Fruit fly (Drosophila melanogaster) S2 (cell line): ENCODE results near the gene CG17377.

Experiments
- CG8478 ChIP-seq: fragments of >200 bp; optimal IDR thresholded peaks from 2 replicates; lab custom pipeline; 2018
- CTCF ChIP-seq, 2 experiments: fragments of >200 bp; optimal IDR thresholded peaks; 2 replicates each; lab custom pipeline; 2018

CG17377 gene

DNA sequence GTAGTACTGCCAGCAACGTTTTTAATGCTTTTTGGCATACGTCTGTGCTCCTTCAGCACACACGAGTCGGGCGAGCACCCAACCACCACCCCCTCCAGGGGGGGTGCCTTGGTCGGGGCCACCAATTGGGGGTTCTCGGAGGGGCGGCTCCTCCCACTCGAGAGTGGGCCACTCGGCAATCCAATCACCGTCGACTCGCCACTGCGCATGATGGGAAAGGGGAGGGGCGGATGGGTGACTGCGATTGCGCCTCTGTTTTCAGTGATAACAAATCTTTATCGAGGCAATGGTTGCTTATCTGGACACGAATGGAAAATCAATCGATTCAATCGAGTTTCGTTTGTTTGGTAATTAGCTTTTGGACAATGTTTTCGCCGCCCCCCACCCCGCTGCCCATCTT lies 14.9 kb upstream of the CG17377 start:
- TF ChIP-seq CTCF (optimal IDR thresholded peaks at IDR 0.05; lab: Kevin White, UChicago) (no peak), CG8478 (no peak)

DNA sequence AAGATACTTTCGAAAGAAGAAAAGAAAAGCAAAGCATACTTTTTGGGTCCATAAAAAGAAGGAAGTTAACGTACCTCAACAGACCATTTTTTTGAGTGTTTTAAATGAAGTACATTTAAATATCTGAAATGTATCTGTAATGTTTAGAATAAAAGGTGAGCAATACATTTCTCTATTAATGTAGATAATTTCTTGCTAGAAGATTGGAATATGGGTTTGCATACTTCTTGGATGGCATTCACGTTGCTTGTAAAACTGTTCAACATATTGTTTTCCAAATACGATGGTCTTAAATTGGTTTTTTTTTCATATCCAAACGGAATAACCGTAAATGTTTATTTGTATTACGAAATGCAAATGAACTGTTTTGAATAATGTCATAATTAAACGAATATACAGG lies 3.1 kb upstream of the CG17377 start, which contains the start of gene CG17375:
Gene CG17375 (minus strand): TSS at position 10 of the 400 bp plus-strand sequence.
- TF ChIP-seq CTCF (optimal IDR thresholded peaks at IDR 0.05; lab: Kevin White, UChicago) (no peak), CG8478 (no peak)

DNA sequence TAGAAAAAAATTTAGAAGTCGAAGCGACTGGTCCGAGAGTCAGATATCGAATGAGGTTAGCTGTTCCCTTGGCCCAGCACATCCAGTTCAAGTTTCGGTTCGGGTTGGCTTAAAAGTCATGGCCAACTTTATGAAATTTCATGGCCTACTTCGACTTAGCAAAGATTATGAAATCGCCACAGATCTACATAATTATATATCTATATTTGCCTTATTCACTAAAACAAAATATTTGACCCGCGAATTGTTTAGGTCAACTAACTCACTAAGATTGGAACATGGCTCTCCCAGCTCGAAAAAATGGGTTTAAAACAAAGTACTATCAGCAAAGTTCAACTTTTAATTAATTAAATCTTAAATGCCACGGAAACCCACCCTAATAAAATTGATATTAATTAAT lies 1.8 kb downstream of the CG17377 start, which contains the start of gene CG17376:
Gene CG17376 (minus strand): TSS at position 101 of the 400 bp plus-strand sequence.
- no peak for TF ChIP-seq CG8478
- TF ChIP-seq CTCF (optimal IDR thresholded peaks at IDR 0.05; lab: Kevin White, UChicago), result no peak

DNA sequence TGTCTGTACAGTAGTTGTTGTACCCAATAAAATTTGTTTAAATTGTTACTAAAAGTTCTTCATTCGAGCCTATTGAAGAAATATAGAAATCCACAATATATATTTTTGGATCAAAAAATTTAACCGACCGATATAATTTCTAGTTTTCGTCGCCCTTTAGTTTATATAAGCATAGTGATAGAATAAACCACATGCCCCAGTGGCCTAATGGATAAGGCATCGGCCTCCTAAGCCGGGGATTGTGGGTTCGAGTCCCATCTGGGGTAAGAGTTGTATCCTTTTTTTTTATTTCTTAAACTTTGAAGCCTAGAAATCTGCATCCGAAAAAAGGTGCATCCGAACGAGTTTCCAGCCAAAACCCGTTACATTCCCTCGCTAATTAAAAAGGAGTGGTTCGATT lies 3.1 kb downstream of the CG17377 start:
- TF ChIP-seq CG8478, result no peak
- TF ChIP-seq CTCF (optimal IDR thresholded peaks at IDR 0.05; lab: Kevin White, UChicago), result no peak

DNA sequence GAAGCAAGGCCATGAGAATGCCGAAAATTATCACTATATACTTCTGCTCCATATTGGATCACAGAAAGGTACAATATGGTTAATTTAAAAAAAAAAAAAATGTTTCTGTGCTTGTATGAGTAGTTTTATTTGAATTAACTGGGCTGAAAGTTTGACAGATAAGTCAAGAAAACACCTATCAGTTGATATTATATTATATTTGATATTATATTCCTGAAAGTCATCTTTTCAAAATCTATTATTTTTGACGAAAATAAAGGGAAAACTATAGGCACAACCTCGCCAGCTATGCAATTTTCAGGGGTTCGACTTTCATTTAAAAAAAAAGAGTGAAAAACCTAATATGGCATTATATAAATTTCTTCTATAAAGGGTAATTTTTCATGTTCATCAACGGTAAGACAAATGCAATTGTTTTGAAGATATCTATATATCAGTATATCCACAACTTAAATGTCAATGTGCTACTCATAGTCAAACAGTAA lies 3.8 kb downstream of the CG17377 start, which contains the start of the genes nrv2 and CG43610:
Gene nrv2 (minus strand): TSS at position 101 of the 485 bp plus-strand sequence.
Gene CG43610 (plus strand): TSS at position 435 of the 485 bp plus-strand sequence.
- no peak for TF ChIP-seq CTCF (optimal IDR thresholded peaks at IDR 0.05; lab: Kevin White, UChicago)
- TF ChIP-seq CG8478, result no peak

DNA sequence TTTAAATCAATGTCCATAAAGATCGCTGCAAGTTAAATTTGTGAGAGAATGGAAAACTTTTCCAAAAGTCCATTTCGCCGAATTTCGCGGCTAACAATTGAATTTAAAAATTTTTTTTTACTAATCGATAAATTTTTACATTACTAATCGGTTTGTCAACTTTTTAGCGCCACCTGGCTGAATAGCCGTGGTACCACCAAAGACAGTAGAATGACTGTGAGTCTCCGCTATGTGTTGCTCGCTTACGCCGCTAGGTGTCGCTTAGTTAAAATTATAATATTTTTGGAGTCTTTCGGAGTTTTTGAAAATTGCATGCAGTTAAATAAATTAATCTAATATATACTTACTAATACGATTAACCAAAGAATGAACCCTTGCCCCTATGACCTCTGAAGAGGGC lies 5.2 kb downstream of the CG17377 start:
- TF ChIP-seq CTCF (optimal IDR thresholded peaks at IDR 0.05; lab: Kevin White, UChicago) (peak; percentile 80 to 98), CG8478 (no peak)

DNA sequence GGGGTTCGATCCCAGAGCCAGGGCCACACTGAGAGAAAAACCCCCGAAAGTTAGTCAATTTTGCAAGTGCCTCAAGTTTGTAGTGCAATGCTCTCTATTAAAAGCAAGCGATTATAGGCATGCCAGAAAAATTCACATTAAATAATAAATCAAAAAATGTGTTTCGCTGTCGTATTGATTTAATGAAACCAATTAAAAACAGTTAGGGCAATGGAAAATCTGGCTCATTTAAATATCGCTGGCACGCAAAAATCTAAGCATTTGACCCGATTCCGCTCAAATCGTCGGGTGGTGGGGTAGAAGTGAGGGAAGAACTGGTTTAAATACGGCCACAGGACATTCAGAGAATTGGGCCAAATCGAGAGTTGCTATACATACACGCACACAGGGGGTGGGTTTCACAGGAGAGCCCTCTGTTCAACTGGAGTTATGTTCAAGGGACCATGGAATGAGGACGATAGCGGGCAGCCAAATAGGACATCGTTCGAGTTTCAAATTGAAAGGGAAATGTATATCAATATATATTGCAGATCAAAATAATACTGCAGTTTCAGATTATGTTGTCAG lies 7.6 kb downstream of the CG17377 start:
- TF ChIP-seq CG8478 (no peak), CTCF (optimal IDR thresholded peaks at IDR 0.05; lab: Kevin White, UChicago) (no peak)

DNA sequence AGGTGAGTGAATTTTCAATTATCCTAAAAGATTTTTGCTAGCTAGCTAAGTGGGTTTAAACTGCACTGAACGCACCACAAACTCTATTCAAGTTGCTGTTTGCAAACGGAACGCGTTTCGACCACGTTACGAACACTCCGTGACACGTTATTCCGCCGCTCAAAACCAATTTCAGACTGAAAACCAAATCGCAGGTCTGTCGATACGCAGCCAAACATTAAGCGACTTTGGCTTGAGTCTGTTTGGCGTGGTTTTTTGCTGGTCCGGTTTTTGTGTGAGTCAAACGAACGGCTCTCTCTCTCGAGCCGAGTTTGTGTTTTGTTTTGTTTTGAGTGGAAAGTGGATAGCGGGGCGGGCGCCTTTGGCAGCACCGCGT lies 8.2 kb downstream of the CG17377 start:
- TF ChIP-seq CTCF (optimal IDR thresholded peaks at IDR 0.05; lab: Kevin White, UChicago), result no peak
- TF ChIP-seq CG8478, result no peak

DNA sequence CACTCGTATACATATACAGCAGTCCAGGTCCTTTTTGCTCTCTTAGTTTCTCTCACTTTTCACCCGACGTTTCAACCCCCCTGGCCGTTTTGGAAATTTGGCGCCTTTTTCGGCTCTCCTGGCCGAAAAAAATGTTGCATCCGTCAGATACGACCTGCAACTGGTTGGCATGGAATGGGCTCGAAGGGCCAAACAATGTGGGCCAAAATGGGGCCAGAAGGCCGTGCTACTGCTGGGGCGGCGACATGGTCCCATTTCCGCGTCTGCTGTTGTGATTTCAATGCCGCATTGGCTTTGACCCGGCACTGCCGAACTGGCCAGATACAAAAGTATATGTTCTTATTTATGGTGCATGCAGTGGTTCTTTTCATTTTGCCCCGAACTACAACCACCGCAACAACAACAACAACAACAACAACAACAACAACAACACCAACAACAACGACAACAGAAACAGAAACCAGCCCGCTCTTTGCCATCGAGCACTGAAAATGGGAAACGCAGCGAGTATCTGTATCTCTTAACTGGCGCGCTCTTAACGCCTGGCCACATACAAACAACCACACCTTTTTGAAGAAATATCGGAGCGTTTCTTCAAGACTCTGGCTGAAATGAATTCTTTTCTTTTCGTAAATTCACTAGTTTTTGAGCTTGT lies 8.8 kb downstream of the CG17377 start:
- TF ChIP-seq CTCF (optimal IDR thresholded peaks at IDR 0.05; lab: Kevin White, UChicago), result no peak
- TF ChIP-seq CG8478, result no peak

DNA sequence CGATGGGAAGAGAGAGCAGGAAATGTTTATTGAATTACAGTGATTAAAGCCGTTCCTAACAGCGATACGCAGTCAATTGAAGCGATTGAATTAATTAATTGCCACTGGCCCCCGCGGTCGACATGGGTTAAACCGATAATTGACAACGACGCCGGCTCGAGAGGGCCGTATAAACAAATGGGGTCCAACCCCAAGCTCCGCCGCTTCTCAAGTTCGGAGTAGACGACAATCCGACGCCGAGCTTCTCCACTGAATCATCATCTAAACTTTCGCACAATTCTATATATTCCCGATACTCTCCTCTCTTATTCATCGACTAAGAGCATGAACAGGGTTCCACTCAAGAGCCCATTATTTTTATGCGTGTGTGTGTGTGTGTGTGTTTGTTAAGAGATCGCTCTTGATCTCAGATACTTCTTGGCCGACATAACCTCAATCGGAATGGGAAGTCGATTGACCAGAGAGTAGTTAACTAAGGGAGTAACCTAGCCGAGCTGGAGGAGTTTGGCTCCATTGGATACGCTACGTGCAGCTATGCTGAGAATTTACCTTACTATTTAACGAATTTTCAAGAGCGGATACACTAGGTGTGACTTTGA lies 10.7 kb downstream of the CG17377 start:
- no peak for TF ChIP-seq CG8478
- TF ChIP-seq CTCF (optimal IDR thresholded peaks at IDR 0.05; lab: Kevin White, UChicago), result no peak

DNA sequence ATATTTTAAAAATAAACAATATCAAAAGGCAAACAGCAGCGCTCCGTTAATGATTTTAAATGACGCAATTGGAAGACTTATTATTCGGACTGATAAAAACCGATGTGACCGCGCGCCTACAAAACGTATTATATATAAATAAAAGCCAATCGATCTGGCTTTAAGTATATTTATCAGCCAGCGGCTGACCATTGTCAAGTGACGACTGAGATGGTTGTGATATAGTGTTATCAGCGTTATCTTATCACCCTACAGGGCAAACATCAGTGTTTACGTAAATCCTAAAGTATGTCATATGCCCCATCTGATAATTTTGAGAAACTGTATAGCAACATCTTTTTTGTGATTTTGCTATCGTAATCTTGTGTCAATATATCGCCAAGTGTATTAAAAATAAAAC lies 13.3 kb downstream of the CG17377 start:
- no peak for TF ChIP-seq CG8478
- no peak for TF ChIP-seq CTCF (optimal IDR thresholded peaks at IDR 0.05; lab: Kevin White, UChicago)

DNA sequence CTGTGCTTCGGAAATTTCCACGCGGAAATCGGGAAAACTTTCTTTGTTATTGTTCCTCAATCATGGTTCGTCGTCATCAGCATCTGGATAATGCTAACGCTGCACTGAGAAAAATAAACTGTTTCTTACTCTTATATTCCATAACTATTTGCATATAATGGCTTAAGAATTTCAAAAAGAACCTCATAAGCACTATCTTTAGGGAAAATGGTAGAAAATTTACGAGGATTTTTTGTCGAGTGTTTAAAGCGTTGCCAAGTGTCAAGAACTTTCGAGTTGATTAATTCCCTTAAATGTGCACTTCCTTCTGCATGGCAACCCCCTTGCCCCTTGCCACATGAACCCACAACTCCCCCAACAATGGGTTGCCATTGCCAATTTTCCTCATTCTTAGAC lies 14.7 kb downstream of the CG17377 start:
- TF ChIP-seq CTCF (optimal IDR thresholded peaks at IDR 0.05; lab: Kevin White, UChicago), result no peak
- TF ChIP-seq CG8478, result no peak

DNA sequence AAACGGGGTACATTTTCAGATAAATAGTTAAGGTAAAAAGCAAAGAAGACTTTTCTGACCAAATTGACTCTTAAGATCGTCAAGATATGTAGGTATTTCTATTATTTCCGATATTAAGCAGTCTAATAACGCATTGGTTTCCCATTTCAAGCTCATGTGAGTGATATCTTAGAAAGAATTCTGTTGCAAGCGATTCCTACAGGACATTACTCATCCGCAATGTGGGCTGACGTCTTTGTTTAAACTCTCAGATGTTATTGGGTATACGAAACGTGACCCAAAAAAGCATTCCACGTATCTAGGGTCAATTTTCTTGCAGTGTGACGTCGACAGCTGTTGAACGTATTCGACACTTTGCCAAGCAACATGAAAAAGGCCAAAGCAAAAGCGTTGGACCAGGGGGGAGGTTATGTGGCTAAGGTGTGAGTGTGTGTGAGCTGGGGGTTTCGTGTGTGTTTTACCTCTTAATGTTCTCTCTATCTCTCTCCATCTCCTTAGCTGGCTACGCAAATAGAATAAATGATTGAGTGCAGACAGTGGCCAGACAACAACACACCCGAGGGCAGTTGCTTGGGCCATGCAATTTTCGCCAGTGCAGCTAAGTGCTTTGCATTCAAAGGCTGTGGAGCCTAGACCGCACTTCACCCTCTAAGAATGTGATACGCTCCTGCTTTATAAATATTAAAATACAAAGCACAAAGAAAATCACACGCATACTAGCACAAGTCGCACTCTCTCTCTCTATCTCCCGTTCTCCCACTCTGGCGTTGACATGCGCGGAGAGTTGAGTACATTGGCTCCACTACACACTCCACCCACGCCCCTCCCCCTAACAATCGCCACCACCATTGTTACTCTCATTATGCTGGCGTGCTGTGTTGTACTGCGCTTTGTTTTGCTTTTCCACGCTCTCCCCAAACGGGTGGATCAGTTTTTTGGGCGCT lies 15.3 kb downstream of the CG17377 start:
- no peak for TF ChIP-seq CTCF (optimal IDR thresholded peaks at IDR 0.05; lab: Kevin White, UChicago)
- TF ChIP-seq CG8478, result no peak

DNA sequence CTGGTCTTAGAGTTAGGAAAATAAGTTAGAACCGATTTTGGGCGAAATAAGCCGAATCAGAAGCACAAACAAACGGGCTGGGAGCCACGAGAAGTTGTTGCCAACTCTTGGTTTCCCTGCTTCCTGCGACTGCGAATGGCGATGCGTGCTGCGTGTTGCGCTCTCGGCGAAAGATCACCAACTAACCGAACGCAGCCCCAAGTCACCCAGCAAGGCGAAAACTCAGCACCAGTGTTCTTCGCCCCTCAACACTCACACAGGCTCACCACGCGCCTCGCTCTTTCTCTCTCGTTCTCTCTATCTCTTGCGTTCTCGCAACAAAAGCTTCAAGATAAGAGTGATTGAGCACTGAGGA lies 16.0 kb downstream of the CG17377 start, which contains the start of gene nrv1:
Gene nrv1 (minus strand): TSS at position 188 of the 355 bp plus-strand sequence.
- TF ChIP-seq CTCF (optimal IDR thresholded peaks at IDR 0.05; lab: Kevin White, UChicago), result no peak
- no peak for TF ChIP-seq CG8478

DNA sequence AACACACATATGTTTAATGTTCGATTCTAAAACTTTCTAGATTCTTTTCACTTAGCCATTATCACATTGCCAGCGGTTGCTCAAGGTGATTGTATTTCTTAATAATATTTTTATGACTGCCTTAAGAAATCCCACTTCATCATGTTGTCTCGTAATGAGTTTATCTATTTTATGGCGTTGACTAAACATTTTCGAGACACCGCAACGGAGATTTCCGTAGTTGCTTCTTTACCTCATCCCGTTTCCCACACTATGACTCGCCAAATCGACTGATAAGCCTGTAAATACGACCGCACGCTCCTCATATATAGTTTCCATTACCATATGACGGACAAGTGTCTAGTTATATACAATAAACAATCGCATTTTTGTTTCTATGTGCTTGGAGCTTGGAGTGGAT lies 17.1 kb downstream of the CG17377 start:
- TF ChIP-seq CTCF (optimal IDR thresholded peaks at IDR 0.05; lab: Kevin White, UChicago), result no peak
- TF ChIP-seq CG8478, result no peak
